Fruit fly (Drosophila melanogaster) whole organism, pupa: ENCODE data around the gene Ids.
A peak's percentile ranks its signal among the peaks of the same experiment; 100 is the strongest.

ENCODE experiments used
- CG13204 ChIP-seq: fragments of 200-800 bp; sonication (Bioruptor generic); optimal IDR thresholded peaks from 2 replicates; lab custom pipeline; 2018; ENCODE audit warnings: missing biosample characterization, mild to moderate bottlenecking, missing genetic modification characterization, moderate library complexity
- CG32121 ChIP-seq: fragments of 200-800 bp; sonication (Bioruptor generic); IDR thresholded peaks from 2 replicates; pipeline ENCODE4 v1.3.6; 2022; ENCODE audit warnings: missing biosample characterization, missing genetic modification characterization
- CG34367 ChIP-seq: fragments of 200-800 bp; sonication (Bioruptor generic); optimal IDR thresholded peaks from 2 replicates; lab custom pipeline; 2018; ENCODE audit warnings: missing biosample characterization, mild to moderate bottlenecking, missing genetic modification characterization
- CG4496 ChIP-seq: fragments of 200-800 bp; sonication (Bioruptor generic); IDR thresholded peaks from 3 replicates; pipeline ENCODE4 v1.3.6; 2022; ENCODE audit warnings: missing biosample characterization, missing genetic modification characterization
- CG8301 ChIP-seq: fragments of 200-800 bp; sonication (Bioruptor generic); optimal IDR thresholded peaks from 2 replicates; lab custom pipeline; 2018; ENCODE audit warnings: missing biosample characterization, mild to moderate bottlenecking, missing genetic modification characterization
- CG9948 ChIP-seq: fragments of 200-800 bp; sonication (Bioruptor generic); optimal IDR thresholded peaks from 2 replicates; lab custom pipeline; 2018; ENCODE audit warnings: missing biosample characterization, mild to moderate bottlenecking, missing genetic modification characterization, moderate library complexity
- D1 ChIP-seq: fragments of 200-800 bp; sonication (Bioruptor generic); optimal IDR thresholded peaks from 2 replicates; lab custom pipeline; 2018; ENCODE audit warnings: missing biosample characterization, mild to moderate bottlenecking, missing genetic modification characterization, moderate library complexity
- EcR ChIP-seq: fragments of 200-800 bp; sonication (Bioruptor generic); optimal IDR thresholded peaks from 3 replicates; lab custom pipeline; 2019; ENCODE audit warnings: missing biosample characterization, missing genetic modification characterization, mild to moderate bottlenecking, moderate library complexity, missing genetic modification reagents
- Pif1A ChIP-seq: fragments of 200-800 bp; sonication (Bioruptor generic); optimal IDR thresholded peaks from 3 replicates; lab custom pipeline; 2016; ENCODE audit warnings: missing biosample characterization, missing genetic modification characterization

DNA sequence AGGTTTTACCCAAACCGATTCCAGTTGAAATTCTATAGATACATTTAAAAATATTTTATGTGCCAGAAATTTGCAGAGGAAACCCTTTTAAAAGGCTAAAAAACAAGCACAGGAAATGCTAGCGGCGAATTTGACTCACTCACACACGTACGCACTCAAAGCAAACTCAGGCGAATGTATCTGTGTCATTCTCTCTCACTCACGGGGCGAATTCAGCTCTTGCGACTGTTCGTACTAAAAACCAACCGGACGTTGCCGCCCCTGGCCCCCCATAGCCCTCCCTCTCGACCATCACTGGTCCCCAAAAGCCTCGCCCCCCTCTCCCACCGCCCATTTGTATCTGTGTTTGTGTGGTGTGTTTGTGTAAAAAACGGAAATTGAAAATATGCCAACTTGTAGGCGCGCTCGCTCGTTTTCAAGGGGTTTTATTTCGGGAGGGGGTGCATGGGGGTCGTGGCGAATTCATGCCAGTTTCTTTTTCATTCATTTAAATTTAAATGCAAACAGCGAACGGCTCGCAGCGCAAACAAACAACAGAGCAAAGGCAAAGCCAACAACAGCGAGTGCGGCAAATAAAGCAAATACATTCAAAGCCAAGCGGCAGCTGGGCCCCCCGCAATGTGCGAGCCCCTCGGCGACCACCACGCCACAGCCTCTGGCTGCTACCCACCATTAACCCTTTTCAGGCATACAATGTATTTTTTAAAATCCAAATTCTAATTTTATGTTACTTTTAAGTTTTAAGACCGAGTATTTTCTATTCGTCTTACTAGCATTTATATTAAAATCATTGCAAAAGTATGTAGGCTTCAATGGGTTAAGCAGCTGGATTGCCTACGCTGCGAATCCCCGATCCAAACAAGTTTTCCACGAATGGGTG, 40.4 kb downstream of the Ids start:
- peak; percentile 99 for TF ChIP-seq CG32121 (GFP tag; lab: Robert Waterston, UW)
- peak; percentile 98 for TF ChIP-seq CG8301 (tag; lab: Kevin White, UChicago)
- TF ChIP-seq D1 (tag; lab: Kevin White, UChicago): no peak
- peak; percentile 99 for TF ChIP-seq CG4496 (GFP tag; lab: Robert Waterston, UW)
- TF ChIP-seq EcR: peak; percentile 71
- TF ChIP-seq CG9948 (tag; lab: Kevin White, UChicago): peak; percentile 84
- TF ChIP-seq Pif1A (GFP tag; lab: Kevin White, UChicago): peak; percentile 94
- peak; percentile 68 for TF ChIP-seq CG34367
- peak; percentile 78 for TF ChIP-seq CG13204 (GFP tag; lab: Kevin White, UChicago)
